Fruit fly (Drosophila melanogaster): Measurements from ENCODE around the gene Rh7.

Gene Rh7

dm6 chr3L:12136630-12137029 lies 38.7 kb downstream of the Rh7 start, which contains the start of the genes CG5645 and Atg12:
CG5645 (minus strand) TSS chr3L:12136706.
Atg12 (plus strand) TSS chr3L:12136967.
- TF ChIP-seq CG8478 (optimal IDR thresholded peaks at IDR 0.05) = no peak
- TF ChIP-seq Dll (optimal IDR thresholded peaks at IDR 0.05) = no peak
- TF ChIP-seq usp (GFP tag; optimal IDR thresholded peaks at IDR 0.05) = no peak
- no peak for TF ChIP-seq EcR (GFP tag; optimal IDR thresholded peaks at IDR 0.05)
- no peak for TF ChIP-seq psq (optimal IDR thresholded peaks at IDR 0.05)
- no peak for TF ChIP-seq pan (optimal IDR thresholded peaks at IDR 0.05)

dm6 chr3L:12131918-12132317 lies 43.4 kb downstream of the Rh7 start, which contains the start of gene DEF8:
DEF8 (plus strand) TSS chr3L:12132146.
- no peak for TF ChIP-seq EcR (GFP tag; optimal IDR thresholded peaks at IDR 0.05)
- no peak for TF ChIP-seq psq (optimal IDR thresholded peaks at IDR 0.05)
- no peak for TF ChIP-seq CG8478 (optimal IDR thresholded peaks at IDR 0.05)
- no peak for TF ChIP-seq Dll (optimal IDR thresholded peaks at IDR 0.05)
- TF ChIP-seq usp (GFP tag; optimal IDR thresholded peaks at IDR 0.05) = no peak
- TF ChIP-seq pan (optimal IDR thresholded peaks at IDR 0.05) = no peak

- TF ChIP-seq Dll (optimal IDR thresholded peaks at IDR 0.05) (no peak), EcR (GFP tag; optimal IDR thresholded peaks at IDR 0.05) (no peak), pan (optimal IDR thresholded peaks at IDR 0.05) (no peak), CG8478 (optimal IDR thresholded peaks at IDR 0.05) (no peak), psq (optimal IDR thresholded peaks at IDR 0.05) (no peak), usp (GFP tag; optimal IDR thresholded peaks at IDR 0.05) (no peak)
Measured at dm6 chr3L:12129111-12129510, 46.2 kb downstream of the Rh7 start, which contains the start of gene Lsp2. Lsp2 (plus strand) TSS chr3L:12129393.

- TF ChIP-seq CG8478 (optimal IDR thresholded peaks at IDR 0.05) (no peak), EcR (GFP tag; optimal IDR thresholded peaks at IDR 0.05) (no peak), pan (optimal IDR thresholded peaks at IDR 0.05) (no peak), usp (GFP tag; optimal IDR thresholded peaks at IDR 0.05) (no peak)
Measured at dm6 chr3L:12127294-12128029, 47.8 kb downstream of the Rh7 start, which contains the start of the genes Ir68b and CG34241. Ir68b (minus strand) TSS chr3L:12127394. CG34241 (plus strand) TSS chr3L:12127979.

dm6 chr3L:12124975-12125374 lies 50.3 kb downstream of the Rh7 start, which contains the start of gene yps:
yps (minus strand) TSS chr3L:12125150.
- TF ChIP-seq EcR (GFP tag; optimal IDR thresholded peaks at IDR 0.05) (no peak), CG8478 (optimal IDR thresholded peaks at IDR 0.05) (no peak), usp (GFP tag; optimal IDR thresholded peaks at IDR 0.05) (no peak)

dm6 chr3L:12124138-12124583 lies 51.1 kb downstream of the Rh7 start:
- no peak for TF ChIP-seq psq (optimal IDR thresholded peaks at IDR 0.05)
- TF ChIP-seq CG8478 (optimal IDR thresholded peaks at IDR 0.05) = no peak
- TF ChIP-seq Dll (optimal IDR thresholded peaks at IDR 0.05) = no peak
- no peak for TF ChIP-seq EcR (GFP tag; optimal IDR thresholded peaks at IDR 0.05)
- TF ChIP-seq usp (GFP tag; optimal IDR thresholded peaks at IDR 0.05) = no peak
- TF ChIP-seq pan (optimal IDR thresholded peaks at IDR 0.05) = no peak

- TF ChIP-seq CG8478 (optimal IDR thresholded peaks at IDR 0.05) = no peak
- no peak for TF ChIP-seq psq (optimal IDR thresholded peaks at IDR 0.05)
- no peak for TF ChIP-seq usp (GFP tag; optimal IDR thresholded peaks at IDR 0.05)
- TF ChIP-seq EcR (GFP tag; optimal IDR thresholded peaks at IDR 0.05) = no peak
- no peak for TF ChIP-seq pan (optimal IDR thresholded peaks at IDR 0.05)
- no peak for TF ChIP-seq Dll (optimal IDR thresholded peaks at IDR 0.05)
Measured at dm6 chr3L:12122891-12123290, 52.4 kb downstream of the Rh7 start.

dm6 chr3L:12119875-12120485 lies 55.3 kb downstream of the Rh7 start, which contains the start of gene CG11560:
CG11560 (plus strand) TSS chr3L:12120019.
- TF ChIP-seq Dll (optimal IDR thresholded peaks at IDR 0.05) (no peak), CG8478 (optimal IDR thresholded peaks at IDR 0.05) (no peak), usp (GFP tag; optimal IDR thresholded peaks at IDR 0.05) (no peak)

dm6 chr3L:12118631-12119030 lies 56.7 kb downstream of the Rh7 start:
- TF ChIP-seq Dll (optimal IDR thresholded peaks at IDR 0.05) (no peak), psq (optimal IDR thresholded peaks at IDR 0.05) (no peak), CG8478 (optimal IDR thresholded peaks at IDR 0.05) (no peak), EcR (GFP tag; optimal IDR thresholded peaks at IDR 0.05) (no peak), pan (optimal IDR thresholded peaks at IDR 0.05) (no peak), usp (GFP tag; optimal IDR thresholded peaks at IDR 0.05) (no peak)

dm6 chr3L:12118156-12118555 lies 57.1 kb downstream of the Rh7 start, which contains the start of gene ssp:
ssp (plus strand) TSS chr3L:12118257.
- TF ChIP-seq Dll (optimal IDR thresholded peaks at IDR 0.05) (no peak), pan (optimal IDR thresholded peaks at IDR 0.05) (no peak), psq (optimal IDR thresholded peaks at IDR 0.05) (no peak), CG8478 (optimal IDR thresholded peaks at IDR 0.05) (no peak), EcR (GFP tag; optimal IDR thresholded peaks at IDR 0.05) (no peak), usp (GFP tag; optimal IDR thresholded peaks at IDR 0.05) (no peak)

- no peak for TF ChIP-seq usp (GFP tag; optimal IDR thresholded peaks at IDR 0.05)
- TF ChIP-seq CG8478 (optimal IDR thresholded peaks at IDR 0.05) = no peak
- TF ChIP-seq Dll (optimal IDR thresholded peaks at IDR 0.05) = no peak
- no peak for TF ChIP-seq psq (optimal IDR thresholded peaks at IDR 0.05)
Measured at dm6 chr3L:12115966-12116735, 59.1 kb downstream of the Rh7 start, which contains the start of gene vers. vers (plus strand) TSS chr3L:12116101.

Data from whole organism.